Fruit fly (Drosophila melanogaster): ENCODE data around the gene CG15353.

CG15353 gene

dm6 chr2L:1988192-1988561 is 18.8 kb downstream of the CG15353 start, which contains the start of gene Npc2a:
TSS of gene Npc2a (plus strand) at chr2L:1988290.
- no peak for TF ChIP-seq Crg-1 (GFP tag; optimal IDR thresholded peaks at IDR 0.05)
- TF ChIP-seq CG5204 (GFP tag; optimal IDR thresholded peaks at IDR 0.05), result no peak
- TF ChIP-seq ovo (GFP tag; optimal IDR thresholded peaks at IDR 0.05), result no peak
- no peak for TF ChIP-seq CG1620 (GFP tag; optimal IDR thresholded peaks at IDR 0.05)
- TF ChIP-seq tj (GFP tag; optimal IDR thresholded peaks at IDR 0.05), result peak; percentile 98
- peak; percentile 56 for TF ChIP-seq bab1 (GFP tag; optimal IDR thresholded peaks at IDR 0.05)
- no peak for TF ChIP-seq CG11617 (GFP tag; optimal IDR thresholded peaks at IDR 0.05)
- TF ChIP-seq CG33017 (tag; optimal IDR thresholded peaks at IDR 0.05), result no peak

- TF ChIP-seq pad (GFP tag; optimal IDR thresholded peaks at IDR 0.05) (no peak), kay (GFP tag; ENCODE audit: borderline replicate concordance) (no peak), CG11617 (GFP tag; optimal IDR thresholded peaks at IDR 0.05) (peak; percentile 35), CG5204 (GFP tag; optimal IDR thresholded peaks at IDR 0.05) (no peak), CG7045 (GFP tag; optimal IDR thresholded peaks at IDR 0.05) (no peak), toe (GFP tag; optimal IDR thresholded peaks at IDR 0.05) (peak; percentile 16), cnc (optimal IDR thresholded peaks at IDR 0.05) (no peak), CG7101 (tag; optimal IDR thresholded peaks at IDR 0.05) (peak; percentile 50), Clk (GFP tag; optimal IDR thresholded peaks at IDR 0.05) (no peak), Crg-1 (GFP tag; optimal IDR thresholded peaks at IDR 0.05) (no peak), Hr96 (GFP tag; optimal IDR thresholded peaks at IDR 0.05) (no peak), CG1620 (GFP tag; optimal IDR thresholded peaks at IDR 0.05) (no peak), CG14711 (tag; optimal IDR thresholded peaks at IDR 0.05) (no peak), bab1 (GFP tag; optimal IDR thresholded peaks at IDR 0.05) (peak; percentile 13), Mnt (GFP tag; optimal IDR thresholded peaks at IDR 0.05) (peak; percentile 93), ovo (GFP tag; optimal IDR thresholded peaks at IDR 0.05) (no peak), tj (GFP tag; optimal IDR thresholded peaks at IDR 0.05) (peak; percentile 79), cic (GFP tag; optimal IDR thresholded peaks at IDR 0.05) (peak; percentile 83), CG33017 (tag; optimal IDR thresholded peaks at IDR 0.05) (peak; percentile 35), CG12768 (GFP tag; optimal IDR thresholded peaks at IDR 0.05) (peak; percentile 36)
Measured at dm6 chr2L:1987434-1988191, 19.4 kb downstream of the CG15353 start, which contains the start of gene Got2. TSS of gene Got2 (minus strand) at chr2L:1987758.

- TF ChIP-seq cnc (optimal IDR thresholded peaks at IDR 0.05) (no peak), Crg-1 (GFP tag; optimal IDR thresholded peaks at IDR 0.05) (no peak), CG14711 (tag; optimal IDR thresholded peaks at IDR 0.05) (peak; percentile 30), Hr96 (GFP tag; optimal IDR thresholded peaks at IDR 0.05) (peak; percentile 59), CG5204 (GFP tag; optimal IDR thresholded peaks at IDR 0.05) (no peak), toe (GFP tag; optimal IDR thresholded peaks at IDR 0.05) (peak; percentile 41), cic (GFP tag; optimal IDR thresholded peaks at IDR 0.05) (peak; percentile 71), bab1 (GFP tag; optimal IDR thresholded peaks at IDR 0.05) (peak; percentile 7), CG7045 (GFP tag; optimal IDR thresholded peaks at IDR 0.05) (peak; percentile 59), CG1620 (GFP tag; optimal IDR thresholded peaks at IDR 0.05) (no peak), kay (GFP tag; ENCODE audit: borderline replicate concordance) (peak; percentile 92), Mnt (GFP tag; optimal IDR thresholded peaks at IDR 0.05) (peak; percentile 15), Clk (GFP tag; optimal IDR thresholded peaks at IDR 0.05) (peak; percentile 21), tj (GFP tag; optimal IDR thresholded peaks at IDR 0.05) (peak; percentile 98), CG33017 (tag; optimal IDR thresholded peaks at IDR 0.05) (no peak), CG7101 (tag; optimal IDR thresholded peaks at IDR 0.05) (peak; percentile 40), ovo (GFP tag; optimal IDR thresholded peaks at IDR 0.05) (no peak), CG11617 (GFP tag; optimal IDR thresholded peaks at IDR 0.05) (peak; percentile 68), pad (GFP tag; optimal IDR thresholded peaks at IDR 0.05) (no peak), CG12768 (GFP tag; optimal IDR thresholded peaks at IDR 0.05) (no peak)
Measured at dm6 chr2L:1986343-1987280, 20.4 kb downstream of the CG15353 start.

DNA sequence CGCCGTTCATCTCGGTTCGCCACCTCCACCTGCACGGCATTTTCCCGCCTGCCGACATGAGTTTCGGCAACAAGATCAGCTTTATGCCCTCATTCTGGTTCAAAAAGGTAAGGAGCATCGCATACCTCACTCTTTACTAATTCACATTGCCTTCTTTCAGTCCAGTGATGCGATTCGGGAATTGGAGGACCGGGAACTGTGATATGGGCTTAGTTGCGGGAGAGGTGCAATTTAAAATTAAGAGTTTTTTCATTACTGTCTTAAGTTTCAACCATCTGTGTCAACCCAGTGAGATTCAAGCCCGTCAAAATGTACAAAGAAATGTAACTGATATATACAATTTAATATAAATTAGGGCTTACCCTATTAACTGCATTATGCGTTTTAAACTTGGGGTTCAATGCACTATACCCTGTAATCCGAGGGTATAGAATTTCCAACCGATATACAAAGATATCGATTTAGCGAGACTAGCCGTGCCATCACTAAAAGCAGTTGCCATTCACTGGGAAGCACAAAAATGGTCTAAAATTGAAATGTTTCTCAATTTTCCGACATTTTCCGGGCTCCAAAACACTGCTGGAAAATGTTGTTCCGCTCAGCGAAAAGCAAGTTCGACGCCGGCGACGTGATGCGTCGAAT is 25.1 kb downstream of the CG15353 start, which contains the start of gene CG7289:
TSS of gene CG7289 (plus strand) at position 492 of the 642 bp plus-strand sequence.
- TF ChIP-seq bab1 (GFP tag; optimal IDR thresholded peaks at IDR 0.05), result no peak
- no peak for TF ChIP-seq kay (GFP tag; ENCODE audit: borderline replicate concordance)
- no peak for TF ChIP-seq ovo (GFP tag; optimal IDR thresholded peaks at IDR 0.05)
- no peak for TF ChIP-seq CG7045 (GFP tag; optimal IDR thresholded peaks at IDR 0.05)
- TF ChIP-seq CG14711 (tag; optimal IDR thresholded peaks at IDR 0.05), result peak; percentile 0
- TF ChIP-seq tj (GFP tag; optimal IDR thresholded peaks at IDR 0.05), result no peak
- TF ChIP-seq CG11617 (GFP tag; optimal IDR thresholded peaks at IDR 0.05), result no peak
- TF ChIP-seq toe (GFP tag; optimal IDR thresholded peaks at IDR 0.05), result peak; percentile 58
- TF ChIP-seq Crg-1 (GFP tag; optimal IDR thresholded peaks at IDR 0.05), result no peak
- TF ChIP-seq Mnt (GFP tag; optimal IDR thresholded peaks at IDR 0.05), result peak; percentile 29
- TF ChIP-seq CG5204 (GFP tag; optimal IDR thresholded peaks at IDR 0.05), result no peak
- TF ChIP-seq pad (GFP tag; optimal IDR thresholded peaks at IDR 0.05), result no peak
- TF ChIP-seq Hr96 (GFP tag; optimal IDR thresholded peaks at IDR 0.05), result no peak
- TF ChIP-seq CG7101 (tag; optimal IDR thresholded peaks at IDR 0.05), result peak; percentile 18
- TF ChIP-seq CG12768 (GFP tag; optimal IDR thresholded peaks at IDR 0.05), result peak; percentile 13
- TF ChIP-seq Clk (GFP tag; optimal IDR thresholded peaks at IDR 0.05), result no peak
